Fruit fly (Drosophila melanogaster) whole organism, embryonic: ENCODE data around the gene CG6414.

Experiments
- Aef1 ChIP-seq: fragments of 200-800 bp; sonication (Bioruptor generic); IDR thresholded peaks from 3 replicates; pipeline ENCODE4 v1.3.6; 2022; ENCODE audit warnings: missing biosample characterization, missing genetic modification characterization
- CG10431 ChIP-seq: fragments of 200-800 bp; sonication (Bioruptor generic); optimal IDR thresholded peaks from 3 replicates; lab custom pipeline; 2018; ENCODE audit warnings: missing biosample characterization, mild to moderate bottlenecking, missing genetic modification characterization
- CG12299 ChIP-seq: fragments of 200-800 bp; sonication (Bioruptor generic); optimal IDR thresholded peaks from 2 replicates; lab custom pipeline; 2018; ENCODE audit warnings: missing biosample characterization, mild to moderate bottlenecking, missing genetic modification characterization
- CG12659 ChIP-seq: fragments of 200-800 bp; sonication (Bioruptor generic); optimal IDR thresholded peaks from 3 replicates; lab custom pipeline; 2017; ENCODE audit warnings: mild to moderate bottlenecking, missing biosample characterization, missing genetic modification reagents, missing genetic modification characterization
- CG12744 ChIP-seq: fragments of 200-800 bp; sonication (Bioruptor generic); optimal IDR thresholded peaks from 2 replicates; lab custom pipeline; 2016; ENCODE audit warnings: missing biosample characterization, missing genetic modification characterization
- CG12769 ChIP-seq: fragments of 200-800 bp; sonication (Bioruptor generic); optimal IDR thresholded peaks from 2 replicates; lab custom pipeline; 2019; ENCODE audit warnings: missing biosample characterization, mild to moderate bottlenecking, missing genetic modification characterization, moderate library complexity
- CG17328 ChIP-seq: fragments of 200-800 bp; sonication (Bioruptor generic); IDR thresholded peaks from 2 replicates; pipeline ENCODE4 v1.3.6; 2022; ENCODE audit warnings: missing biosample characterization, missing genetic modification characterization
- CG17385 ChIP-seq: fragments of 200-800 bp; sonication (Bioruptor generic); optimal IDR thresholded peaks from 3 replicates; lab custom pipeline; 2018; ENCODE audit warnings: missing biosample characterization, mild to moderate bottlenecking, missing genetic modification characterization
- CG2202 ChIP-seq: fragments of 200-800 bp; sonication (Bioruptor generic); optimal IDR thresholded peaks from 2 replicates; lab custom pipeline; 2018; ENCODE audit warnings: missing biosample characterization, mild to moderate bottlenecking, missing genetic modification characterization
- CG2875 ChIP-seq: fragments of 200-800 bp; sonication (Bioruptor generic); optimal IDR thresholded peaks from 2 replicates; lab custom pipeline; 2017; ENCODE audit warnings: missing biosample characterization, mild to moderate bottlenecking, missing genetic modification characterization, missing genetic modification reagents
- CG3065 ChIP-seq: fragments of 200-800 bp; sonication (Bioruptor generic); optimal IDR thresholded peaks from 2 replicates; lab custom pipeline; 2016; ENCODE audit warnings: missing biosample characterization, missing genetic modification characterization
- CG32772 ChIP-seq: fragments of 200-800 bp; sonication (Bioruptor generic); IDR thresholded peaks from 2 replicates; pipeline ENCODE4 v1.3.6; 2022; ENCODE audit warnings: missing biosample characterization, missing genetic modification characterization
- CG34422 ChIP-seq: fragments of 200-800 bp; sonication (Bioruptor generic); IDR thresholded peaks from 3 replicates; pipeline ENCODE4 v1.3.6; 2022; ENCODE audit warnings: missing biosample characterization, missing genetic modification characterization
- CG4282 ChIP-seq: fragments of 200-800 bp; sonication (Bioruptor generic); optimal IDR thresholded peaks from 2 replicates; lab custom pipeline; 2016; ENCODE audit warnings: missing biosample characterization, missing genetic modification characterization
- CG4360 ChIP-seq: fragments of 200-800 bp; sonication (Bioruptor generic); IDR thresholded peaks from 2 replicates; pipeline ENCODE4 v1.3.6; 2022; ENCODE audit warnings: missing biosample characterization, missing genetic modification characterization
- CG43689 ChIP-seq: fragments of 200-800 bp; sonication (Bioruptor generic); IDR thresholded peaks from 2 replicates; pipeline ENCODE4 v1.3.6; 2022; ENCODE audit warnings: missing biosample characterization, missing genetic modification characterization
- CG5245 ChIP-seq: fragments of 200-800 bp; sonication (Bioruptor generic); optimal IDR thresholded peaks from 3 replicates; lab custom pipeline; 2016; ENCODE audit warnings: missing biosample characterization, missing genetic modification characterization
- CG8478 ChIP-seq: fragments of >200 bp; optimal IDR thresholded peaks from 2 replicates; lab custom pipeline; 2018
- CG9932 ChIP-seq: fragments of 200-800 bp; sonication (Bioruptor generic); IDR thresholded peaks from 2 replicates; pipeline ENCODE4 v1.3.6; 2022; ENCODE audit warnings: missing biosample characterization, missing genetic modification characterization
- CkIIα-i1 ChIP-seq: fragments of 200-800 bp; sonication (Bioruptor generic); IDR thresholded peaks from 2 replicates; pipeline ENCODE4 v1.3.6; 2022; ENCODE audit warnings: missing biosample characterization, missing genetic modification characterization
- D19A ChIP-seq: fragments of 200-800 bp; optimal IDR thresholded peaks from 3 replicates; lab custom pipeline; 2019; ENCODE audit warnings: missing biosample characterization, mild to moderate bottlenecking, missing genetic modification characterization, moderate library complexity
- Dbx ChIP-seq: fragments of 200-800 bp; sonication (Bioruptor generic); IDR thresholded peaks from 3 replicates; pipeline ENCODE4 v1.3.6; 2022; ENCODE audit warnings: missing biosample characterization, missing genetic modification characterization
- Ets97D ChIP-seq: fragments of 200-800 bp; sonication (Bioruptor generic); optimal IDR thresholded peaks from 3 replicates; lab custom pipeline; 2016; ENCODE audit warnings: missing biosample characterization, missing genetic modification characterization
- Fer1 ChIP-seq: fragments of 200-800 bp; sonication (Bioruptor generic); optimal IDR thresholded peaks from 2 replicates; lab custom pipeline; 2017; ENCODE audit warnings: missing biosample characterization, mild to moderate bottlenecking, missing genetic modification characterization
- HLH4C ChIP-seq: fragments of 200-800 bp; sonication (Bioruptor generic); IDR thresholded peaks from 3 replicates; pipeline ENCODE4 v1.3.6; 2022; ENCODE audit warnings: missing biosample characterization, missing genetic modification characterization; ENCODE audit not compliant: partially characterized antibody
- HmgZ ChIP-seq: fragments of 200-800 bp; sonication (Bioruptor generic); optimal IDR thresholded peaks from 2 replicates; lab custom pipeline; 2018; ENCODE audit warnings: missing biosample characterization, mild to moderate bottlenecking, missing genetic modification characterization
- Hmx ChIP-seq: fragments of 200-800 bp; sonication (Bioruptor generic); optimal IDR thresholded peaks from 2 replicates; lab custom pipeline; 2016; ENCODE audit warnings: missing biosample characterization, missing genetic modification characterization
- Neu2 ChIP-seq: fragments of 200-800 bp; sonication (Bioruptor generic); optimal IDR thresholded peaks from 3 replicates; lab custom pipeline; 2016; ENCODE audit warnings: missing biosample characterization, missing genetic modification characterization, borderline replicate concordance
- Nf-YC ChIP-seq: fragments of 200-800 bp; optimal IDR thresholded peaks from 3 replicates; lab custom pipeline; 2019; ENCODE audit warnings: missing biosample characterization, mild to moderate bottlenecking, missing genetic modification characterization, moderate library complexity
- Oaz ChIP-seq: fragments of 200-800 bp; sonication (Bioruptor generic); IDR thresholded peaks from 2 replicates; pipeline ENCODE4 v1.3.6; 2022; ENCODE audit warnings: missing biosample characterization, missing genetic modification characterization
- Opbp ChIP-seq: fragments of 200-800 bp; sonication (Bioruptor generic); IDR thresholded peaks from 3 replicates; pipeline ENCODE4 v1.3.6; 2022; ENCODE audit warnings: missing biosample characterization, missing genetic modification characterization; ENCODE audit not compliant: partially characterized antibody
- Sry-δ ChIP-seq: fragments of 200-800 bp; sonication (Bioruptor generic); optimal IDR thresholded peaks from 2 replicates; lab custom pipeline; 2016; ENCODE audit warnings: missing biosample characterization, missing genetic modification characterization
- Usf ChIP-seq: fragments of 200-800 bp; sonication (Bioruptor generic); optimal IDR thresholded peaks from 2 replicates; lab custom pipeline; 2017; ENCODE audit warnings: missing genotype, missing biosample characterization, missing genetic modification characterization
- Xrp1 ChIP-seq: fragments of 200-800 bp; sonication (Bioruptor generic); IDR thresholded peaks from 2 replicates; pipeline ENCODE4 v1.3.6; 2022; ENCODE audit warnings: missing biosample characterization, missing genetic modification characterization
- ab ChIP-seq: fragments of 200-800 bp; sonication (Bioruptor generic); optimal IDR thresholded peaks from 2 replicates; lab custom pipeline; 2016; ENCODE audit warnings: missing biosample characterization, missing genetic modification characterization
- ac ChIP-seq: fragments of 200-800 bp; sonication (Bioruptor generic); optimal IDR thresholded peaks from 3 replicates; lab custom pipeline; 2017; ENCODE audit warnings: missing biosample characterization, mild to moderate bottlenecking, missing genetic modification characterization
- al ChIP-seq: fragments of 200-800 bp; sonication (Bioruptor generic); IDR thresholded peaks from 2 replicates; pipeline ENCODE4 v1.3.6; 2022; ENCODE audit warnings: missing biosample characterization, missing genetic modification characterization
- ato ChIP-seq: fragments of 200-800 bp; sonication (Bioruptor generic); IDR thresholded peaks from 2 replicates; pipeline ENCODE4 v1.3.6; 2022; ENCODE audit warnings: missing biosample characterization, missing genetic modification characterization; ENCODE audit not compliant: partially characterized antibody
- crp ChIP-seq, 2 experiments: fragments of 200-800 bp; sonication (Bioruptor generic); optimal IDR thresholded peaks; 2 replicates in 1 of 2; 3 replicates in 1 of 2; lab custom pipeline; 2017; ENCODE audit warnings: missing biosample characterization in 2 of 2, missing genetic modification characterization in 2 of 2, mild to moderate bottlenecking in 1 of 2, moderate library complexity in 1 of 2
- dpn ChIP-seq, 2 experiments: fragments of 200-800 bp; sonication (Bioruptor generic); optimal IDR thresholded peaks; 3 replicates each; lab custom pipeline; 2016; ENCODE audit warnings: missing biosample characterization in 2 of 2, missing genetic modification characterization in 2 of 2
- ind ChIP-seq: fragments of 200-800 bp; sonication (Bioruptor generic); optimal IDR thresholded peaks from 3 replicates; lab custom pipeline; 2016; ENCODE audit warnings: missing biosample characterization, missing genetic modification characterization
- jumu ChIP-seq: fragments of 200-800 bp; sonication (Bioruptor generic); optimal IDR thresholded peaks from 3 replicates; lab custom pipeline; 2016; ENCODE audit warnings: missing biosample characterization, missing genetic modification characterization
- pb ChIP-seq: fragments of 200-800 bp; sonication (Bioruptor generic); optimal IDR thresholded peaks from 3 replicates; lab custom pipeline; 2016; ENCODE audit warnings: missing biosample characterization, missing genetic modification characterization
- pfk ChIP-seq: fragments of 200-800 bp; sonication (Bioruptor generic); optimal IDR thresholded peaks from 2 replicates; lab custom pipeline; 2018; ENCODE audit warnings: missing biosample characterization, mild to moderate bottlenecking, missing genetic modification characterization, moderate library complexity
- pnt ChIP-seq: fragments of 200-800 bp; sonication (Bioruptor generic); optimal IDR thresholded peaks from 3 replicates; lab custom pipeline; 2016; ENCODE audit warnings: missing biosample characterization, missing genetic modification characterization
- salm ChIP-seq: fragments of 200-800 bp; sonication (Bioruptor generic); optimal IDR thresholded peaks from 2 replicates; lab custom pipeline; 2018; ENCODE audit warnings: missing biosample characterization, mild to moderate bottlenecking, missing genetic modification characterization
- slp2 ChIP-seq: fragments of 200-800 bp; sonication (Bioruptor generic); optimal IDR thresholded peaks from 2 replicates; lab custom pipeline; 2016; ENCODE audit warnings: missing biosample characterization, missing genetic modification characterization
- tgo ChIP-seq: fragments of 200-800 bp; sonication (Bioruptor generic); IDR thresholded peaks from 3 replicates; pipeline ENCODE4 v1.3.6; 2022; ENCODE audit warnings: missing biosample characterization, missing genetic modification characterization
- tll ChIP-seq, 2 experiments: fragments of 200-800 bp in 1 of 2; fragments of >200 bp in 1 of 2; sonication (Bioruptor generic) in 1 of 2; optimal IDR thresholded peaks; 2 replicates each; lab custom pipeline; 2017 to 2019; ENCODE audit warnings: missing biosample characterization in 2 of 2, missing genetic modification characterization in 2 of 2, mild to moderate bottlenecking in 1 of 2, moderate library complexity in 1 of 2
- twi ChIP-seq: fragments of 200-800 bp; optimal IDR thresholded peaks from 2 replicates; lab custom pipeline; 2019; ENCODE audit warnings: missing biosample characterization, mild to moderate bottlenecking, missing genetic modification characterization, moderate library complexity
- tx ChIP-seq: fragments of 200-800 bp; sonication (Bioruptor generic); optimal IDR thresholded peaks from 2 replicates; lab custom pipeline; 2016; ENCODE audit warnings: missing biosample characterization, missing genetic modification characterization
- vvl ChIP-seq: fragments of 200-800 bp; sonication (Bioruptor generic); IDR thresholded peaks from 2 replicates; pipeline ENCODE4 v1.3.6; 2022; ENCODE audit warnings: missing biosample characterization, missing genetic modification characterization

The CG6414 gene

dm6 chrX:3950199-3950645, 20.9 kb downstream of the CG6414 start (continued):
- TF ChIP-seq crp (GFP tag; optimal IDR thresholded peaks at IDR 0.05; lab: Kevin White, UChicago) (no peak), CG17328 (no peak), ato (no peak), Oaz (GFP tag; lab: Robert Waterston, UW) (no peak), HLH4C (no peak), pnt (no peak), tx (GFP tag; lab: Kevin White, UChicago) (no peak), pb (GFP tag; lab: Kevin White, UChicago) (peak; percentile 11), tgo (GFP tag; lab: Robert Waterston, UW) (no peak), CkIIα-i1 (no peak), Aef1 (GFP tag; lab: Robert Waterston, UW) (no peak), dpn (GFP tag; optimal IDR thresholded peaks at IDR 0.05; lab: Kevin White, UChicago) (peak in 1 of 2 experiments; percentile 13), CG12299 (tag; lab: Kevin White, UChicago) (no peak), CG4282 (GFP tag; lab: Kevin White, UChicago) (peak; percentile 16), salm (tag; lab: Kevin White, UChicago) (no peak), Dbx (no peak), HmgZ (tag; lab: Kevin White, UChicago) (no peak), CG12744 (GFP tag; lab: Kevin White, UChicago) (no peak), twi (no peak), ac (GFP tag; lab: Kevin White, UChicago) (no peak), ind (GFP tag; lab: Kevin White, UChicago) (no peak), CG2202 (tag; lab: Kevin White, UChicago) (no peak), CG12659 (GFP tag; lab: Kevin White, UChicago) (peak; percentile 20), jumu (GFP tag; lab: Kevin White, UChicago) (peak; percentile 3), CG32772 (GFP tag; lab: Robert Waterston, UW) (no peak), pfk (GFP tag; lab: Kevin White, UChicago) (no peak), CG4360 (GFP tag; lab: Robert Waterston, UW) (no peak), CG9932 (GFP tag; lab: Robert Waterston, UW) (peak; percentile 59), CG3065 (no peak), al (GFP tag; lab: Robert Waterston, UW) (peak; percentile 68), ab (no peak), CG8478 (lab: Kevin White, UChicago) (no peak), CG43689 (no peak), D19A (tag; lab: Kevin White, UChicago) (no peak), Usf (GFP tag; lab: Kevin White, UChicago) (no peak), Nf-YC (tag; lab: Kevin White, UChicago) (peak; percentile 2), CG5245 (GFP tag; lab: Kevin White, UChicago) (no peak), Xrp1 (peak; percentile 14; the same call in 1 of the 2 replicates), Neu2 (GFP tag; lab: Kevin White, UChicago) (no peak), Hmx (GFP tag; lab: Kevin White, UChicago) (no peak), CG12769 (tag; lab: Kevin White, UChicago) (peak; percentile 44), vvl (GFP tag; lab: Robert Waterston, UW) (no peak), CG34422 (GFP tag; lab: Robert Waterston, UW) (no peak; the same call in 2 of the 3 replicates), Ets97D (GFP tag; lab: Kevin White, UChicago) (no peak), Sry-δ (GFP tag; lab: Kevin White, UChicago) (no peak), CG17385 (GFP tag; lab: Kevin White, UChicago) (no peak), CG10431 (no peak), tll (GFP tag; optimal IDR thresholded peaks at IDR 0.05; lab: Kevin White, UChicago) (no peak), CG2875 (no peak), slp2 (GFP tag; lab: Kevin White, UChicago) (no peak), Opbp (no peak), Fer1 (GFP tag; lab: Kevin White, UChicago) (no peak)
